Fruit fly (Drosophila melanogaster): Measurements from ENCODE around the gene Nuak.

The Nuak gene

DNA sequence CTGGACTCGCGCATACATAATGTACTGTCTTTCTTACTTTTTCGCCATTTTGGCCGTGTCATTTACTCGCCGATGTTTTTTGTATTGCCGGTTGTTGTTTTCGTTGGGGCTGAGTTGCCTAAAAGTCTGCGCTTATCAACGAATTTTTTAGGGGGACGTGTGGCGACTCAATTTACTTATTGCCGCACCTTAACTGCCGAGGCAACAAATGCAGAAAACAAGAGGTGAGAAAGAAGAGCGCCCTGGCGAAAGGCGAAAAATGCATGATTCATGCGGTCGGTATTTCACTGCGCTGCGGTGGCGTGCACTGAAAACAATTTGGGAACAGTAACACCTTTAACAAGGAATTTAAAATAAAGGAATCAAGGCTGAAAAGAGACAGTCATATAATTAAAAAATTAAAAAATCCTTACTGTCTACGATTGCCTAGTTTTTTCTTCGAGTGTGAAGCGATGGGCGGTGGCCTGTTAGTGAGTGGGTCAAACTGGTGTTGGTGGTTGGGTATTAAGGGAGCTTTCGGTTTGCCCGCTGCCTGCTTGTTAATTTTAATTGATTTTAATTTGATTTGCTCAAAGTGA, 4.8 kb downstream of the Nuak start (continued):
- TF ChIP-seq ab (GFP tag; optimal IDR thresholded peaks at IDR 0.05) (no peak), CG7963 (GFP tag; IDR thresholded peaks at IDR 0.05; ENCODE audit: partially characterized antibody) (no peak), cg (GFP tag; optimal IDR thresholded peaks at IDR 0.05) (no peak), ase (GFP tag; IDR thresholded peaks at IDR 0.05) (peak; percentile 66; the same call in 1 of the 3 replicates), CG6791 (GFP tag; IDR thresholded peaks at IDR 0.05; ENCODE audit: partially characterized antibody) (no peak), CG15601 (tag; optimal IDR thresholded peaks at IDR 0.05) (no peak), dpn (GFP tag; optimal IDR thresholded peaks at IDR 0.05) (peak; percentile 65), Ada2b (GFP tag; IDR thresholded peaks at IDR 0.05) (peak; percentile 77), Ssrp (tag; optimal IDR thresholded peaks at IDR 0.05) (peak; percentile 66), Dbx (GFP tag; IDR thresholded peaks at IDR 0.05) (peak; percentile 66; the same call in 2 of the 3 replicates), CG16813 (GFP tag; IDR thresholded peaks at IDR 0.05; ENCODE audit: partially characterized antibody) (no peak), CG7786 (GFP tag; optimal IDR thresholded peaks at IDR 0.05) (peak; percentile 64), trh (GFP tag; optimal IDR thresholded peaks at IDR 0.05) (no peak), dimm (GFP tag; IDR thresholded peaks at IDR 0.05) (peak; percentile 49), CG3726 (GFP tag; IDR thresholded peaks at IDR 0.05) (0 out of 3 replicates have a peak, but pooled peaks have one; percentile 55), CG13123 (GFP tag; optimal IDR thresholded peaks at IDR 0.05) (no peak), CG12236 (GFP tag; optimal IDR thresholded peaks at IDR 0.05) (no peak), Taf1 (GFP tag; IDR thresholded peaks at IDR 0.05) (peak; percentile 72), Aef1 (GFP tag; IDR thresholded peaks at IDR 0.05) (peak; percentile 82), CG12769 (tag; optimal IDR thresholded peaks at IDR 0.05) (peak; percentile 63), disco-r (GFP tag; optimal IDR thresholded peaks at IDR 0.05) (no peak), B-H1 (GFP tag; IDR thresholded peaks at IDR 0.05) (peak; percentile 70), CG8765 (GFP tag; IDR thresholded peaks at IDR 0.05) (no peak), ERR (GFP tag; optimal IDR thresholded peaks at IDR 0.05) (peak; percentile 42), chif (GFP tag; optimal IDR thresholded peaks at IDR 0.05) (peak; percentile 32 to 77), CG1647 (GFP tag; optimal IDR thresholded peaks at IDR 0.05) (peak; percentile 55), sqz (GFP tag; optimal IDR thresholded peaks at IDR 0.05) (no peak), zfh2 (GFP tag; optimal IDR thresholded peaks at IDR 0.05) (peak; percentile 41), fd102C (GFP tag; optimal IDR thresholded peaks at IDR 0.05) (no peak), sr (GFP tag; IDR thresholded peaks at IDR 0.05) (peak; percentile 67; the same call in 2 of the 3 replicates), cato (GFP tag; optimal IDR thresholded peaks at IDR 0.05; ENCODE audit: borderline replicate concordance) (peak; percentile 24), seq (GFP tag; IDR thresholded peaks at IDR 0.05) (peak; percentile 64; the same call in 1 of the 2 replicates), lbe (GFP tag; optimal IDR thresholded peaks at IDR 0.05) (peak; percentile 77), fu2 (GFP tag; optimal IDR thresholded peaks at IDR 0.05) (no peak), CG18599 (GFP tag; optimal IDR thresholded peaks at IDR 0.05) (peak; percentile 40), CG30431 (GFP tag; optimal IDR thresholded peaks at IDR 0.05) (no peak), CG1602 (GFP tag; optimal IDR thresholded peaks at IDR 0.05) (peak; percentile 24), nerfin-1 (tag; optimal IDR thresholded peaks at IDR 0.05) (peak; percentile 11), Dip2 (GFP tag; IDR thresholded peaks at IDR 0.05) (no peak), croc (GFP tag; conservative IDR thresholded peaks at IDR 0.05) (no peak; the same call in 2 of the 3 replicates), hth (optimal IDR thresholded peaks at IDR 0.05) (no peak), hb (GFP tag; IDR thresholded peaks at IDR 0.05; ENCODE audit: partially characterized antibody) (no peak), CG1233 (GFP tag; optimal IDR thresholded peaks at IDR 0.05) (no peak), gcm2 (GFP tag; optimal IDR thresholded peaks at IDR 0.05) (peak; percentile 17), CG4360 (GFP tag; IDR thresholded peaks at IDR 0.05) (no peak), CG8388 (GFP tag; optimal IDR thresholded peaks at IDR 0.05) (peak; percentile 62), mirr (GFP tag; optimal IDR thresholded peaks at IDR 0.05) (no peak), CG17359 (tag; optimal IDR thresholded peaks at IDR 0.05) (peak; percentile 82), CG10462 (GFP tag; optimal IDR thresholded peaks at IDR 0.05) (no peak), bcd (GFP tag; optimal IDR thresholded peaks at IDR 0.05) (peak; percentile 59), CG17612 (GFP tag; IDR thresholded peaks at IDR 0.05) (0 out of 2 replicates have a peak, but pooled peaks have one; percentile 9)

Data from whole organism, embryonic.